Worm (Caenorhabditis elegans): ENCODE measurements around the gene pat-2.

Gene pat-2

DNA sequence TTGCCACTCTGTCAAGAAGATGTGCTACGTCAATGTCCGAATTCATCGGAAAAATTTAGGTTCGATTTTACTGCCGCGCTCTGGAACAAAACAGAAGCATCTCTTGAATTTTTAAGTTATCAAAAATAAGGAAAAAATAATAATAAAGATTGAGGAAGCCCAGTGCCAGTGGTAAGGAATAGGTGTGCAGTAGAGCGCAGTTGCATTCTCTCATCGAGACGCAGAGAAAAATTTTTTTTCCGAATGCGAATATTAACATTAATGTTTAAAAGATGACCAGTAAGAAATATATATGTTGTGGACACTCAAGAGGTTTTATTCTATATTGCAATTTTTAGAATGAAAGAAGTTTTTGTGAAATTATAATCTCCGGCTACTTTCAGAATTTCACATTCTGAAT is 29.0 kb downstream of the pat-2 start (continued):
- no peak for TF ChIP-seq pha-4 (GFP tag; IDR thresholded peaks at IDR 0.05)
- no peak for TF ChIP-seq pha-4 (tag; optimal IDR thresholded peaks at IDR 0.05)
- TF ChIP-seq lin-29 (GFP tag; IDR thresholded peaks at IDR 0.05) = no peak
- TF ChIP-seq gei-8 (GFP tag; optimal IDR thresholded peaks at IDR 0.05) = no peak
- no peak for TF ChIP-seq nhr-25 (tag; optimal IDR thresholded peaks at IDR 0.05; ENCODE audit: borderline replicate concordance, insufficient read depth)
- no peak for TF ChIP-seq mdt-29 (GFP tag; IDR thresholded peaks at IDR 0.05)
- TF ChIP-seq lin-13 (GFP tag; optimal IDR thresholded peaks at IDR 0.05) = no peak
- no peak for TF ChIP-seq ceh-32 (tag; optimal IDR thresholded peaks at IDR 0.05; ENCODE audit: poor library complexity)
- no peak for TF ChIP-seq dmd-6 (GFP tag; IDR thresholded peaks at IDR 0.05)
- no peak for TF ChIP-seq lin-1 (GFP tag; IDR thresholded peaks at IDR 0.05)
- no peak for TF ChIP-seq aha-1 (tag)
- TF ChIP-seq F49E8.2 (tag; optimal IDR thresholded peaks at IDR 0.05; ENCODE audit: borderline replicate concordance) = no peak
- TF ChIP-seq dpl-1 (GFP tag; optimal IDR thresholded peaks at IDR 0.05) = peak; percentile 74
- TF ChIP-seq unc-130 (GFP tag; optimal IDR thresholded peaks at IDR 0.05) = no peak
- no peak for TF ChIP-seq ama-1 (optimal IDR thresholded peaks at IDR 0.05)
- TF ChIP-seq ctbp-1 (GFP tag; IDR thresholded peaks at IDR 0.05) = no peak
- no peak for TF ChIP-seq skn-1 (tag; optimal IDR thresholded peaks at IDR 0.05)
- TF ChIP-seq nhr-77 (tag; optimal IDR thresholded peaks at IDR 0.05) = no peak
- no peak for TF ChIP-seq ceh-62 (tag; optimal IDR thresholded peaks at IDR 0.05)
- no peak for TF ChIP-seq F10B5.3 (tag; optimal IDR thresholded peaks at IDR 0.05)
- TF ChIP-seq hif-1 (tag; optimal IDR thresholded peaks at IDR 0.05) = no peak
- TF ChIP-seq pqm-1 (tag; optimal IDR thresholded peaks at IDR 0.05) = peak; percentile 0
- peak; percentile 34 for TF ChIP-seq nhr-28 (tag; optimal IDR thresholded peaks at IDR 0.05)
- no peak for TF ChIP-seq D1046.2 (GFP tag; IDR thresholded peaks at IDR 0.05)
- peak; percentile 39 for TF ChIP-seq mep-1 (tag; optimal IDR thresholded peaks at IDR 0.05)
- TF ChIP-seq lir-3 (tag; optimal IDR thresholded peaks at IDR 0.05) = no peak
- TF ChIP-seq unc-62 (GFP tag; optimal IDR thresholded peaks at IDR 0.05 in 1 of 2) = no peak
- TF ChIP-seq unc-62 (tag; optimal IDR thresholded peaks at IDR 0.05) = no peak
- no peak for TF ChIP-seq zip-11 (GFP tag; IDR thresholded peaks at IDR 0.05)
- no peak for TF ChIP-seq nhr-237 (tag; optimal IDR thresholded peaks at IDR 0.05)
- TF ChIP-seq fkh-10 (GFP tag; optimal IDR thresholded peaks at IDR 0.05) = no peak
- peak in 1 of 2 experiments; percentile 82 for TF ChIP-seq lsy-2 (tag; optimal IDR thresholded peaks at IDR 0.05)
- TF ChIP-seq lin-38 (GFP tag; IDR thresholded peaks at IDR 0.05) = peak; percentile 95
- no peak for TF ChIP-seq T26A8.4 (GFP tag; IDR thresholded peaks at IDR 0.05)
- peak; percentile 84 for TF ChIP-seq mes-2 (tag; optimal IDR thresholded peaks at IDR 0.05; ENCODE audit: poor library complexity, severe bottlenecking)
- TF ChIP-seq hlh-30 (tag; optimal IDR thresholded peaks at IDR 0.05; ENCODE audit: insufficient read depth) = peak; percentile 35
- peak; percentile 42 for TF ChIP-seq rbr-2 (tag; optimal IDR thresholded peaks at IDR 0.05)

ce11 chrIII:8848372-8848771 is 29.7 kb downstream of the pat-2 start, which contains the start of gene F44E2.7:
Gene F44E2.7 (minus strand): TSS chrIII:8848472.
- TF ChIP-seq tra-1 (GFP tag; IDR thresholded peaks at IDR 0.05) (no peak), snpc-4 (tag; optimal IDR thresholded peaks at IDR 0.05) (no peak), ZK546.5 (tag; optimal IDR thresholded peaks at IDR 0.05) (no peak), aly-2 (tag; optimal IDR thresholded peaks at IDR 0.05) (no peak)

DNA sequence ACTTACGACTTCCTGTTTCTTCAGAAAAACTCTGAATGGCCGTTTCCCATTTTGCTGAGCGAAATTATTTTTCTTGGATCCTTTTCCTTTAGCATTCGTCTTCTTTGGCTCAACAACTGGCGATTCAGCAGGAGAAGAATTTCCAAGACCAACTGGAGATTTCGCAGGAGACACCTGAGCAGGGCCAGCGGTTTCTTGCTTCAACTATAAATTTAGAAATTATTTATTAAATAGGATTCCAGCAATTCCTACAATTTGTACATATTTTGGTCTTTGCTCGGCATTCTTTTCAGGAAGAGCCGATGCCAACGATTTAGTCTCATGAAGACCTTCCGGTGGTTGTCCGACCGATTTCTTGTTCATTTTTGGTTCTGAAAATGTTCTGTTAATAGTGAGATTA is 30.8 kb downstream of the pat-2 start, which contains the start of gene F44E2.8:
Gene F44E2.8, minus strand, starts transcription at position 371 of the 400 bp plus-strand sequence.
- TF ChIP-seq lin-38 (GFP tag; IDR thresholded peaks at IDR 0.05) (peak; percentile 52), Y5F2A.4 (GFP tag; optimal IDR thresholded peaks at IDR 0.05) (no peak), php-3 (GFP tag; IDR thresholded peaks at IDR 0.05) (no peak), hif-1 (tag; optimal IDR thresholded peaks at IDR 0.05) (no peak), lin-1 (GFP tag; IDR thresholded peaks at IDR 0.05) (no peak), lir-3 (tag; optimal IDR thresholded peaks at IDR 0.05) (no peak), Y75B8A.6 (GFP tag; IDR thresholded peaks at IDR 0.05) (no peak), aly-2 (tag; optimal IDR thresholded peaks at IDR 0.05) (no peak), ZK337.2 (GFP tag; IDR thresholded peaks at IDR 0.05) (no peak), ceh-32 (tag; optimal IDR thresholded peaks at IDR 0.05; ENCODE audit: poor library complexity) (no peak), mes-2 (tag; optimal IDR thresholded peaks at IDR 0.05; ENCODE audit: poor library complexity, severe bottlenecking) (no peak), fkh-10 (GFP tag; optimal IDR thresholded peaks at IDR 0.05) (no peak), nhr-48 (tag; optimal IDR thresholded peaks at IDR 0.05) (no peak), cey-2 (tag; optimal IDR thresholded peaks at IDR 0.05; ENCODE audit: borderline replicate concordance, insufficient read depth) (no peak), daf-16 (GFP tag; optimal IDR thresholded peaks at IDR 0.05) (no peak), daf-16 (tag; optimal IDR thresholded peaks at IDR 0.05) (peak; percentile 8), T26A8.4 (GFP tag; IDR thresholded peaks at IDR 0.05) (0 out of 2 replicates have a peak, but pooled peaks have one; percentile 29), zip-11 (GFP tag; IDR thresholded peaks at IDR 0.05) (no peak), unc-62 (GFP tag; optimal IDR thresholded peaks at IDR 0.05 in 1 of 2) (peak in 1 of 2 experiments; percentile 23), unc-62 (tag; optimal IDR thresholded peaks at IDR 0.05) (no peak)

Measured in whole organism, L4 larva.